Worm (Caenorhabditis elegans) whole organism, late embryonic: ENCODE measurements around the gene frpr-17.

Experiments
- ama-1 ChIP-seq: fragments of 150-350 bp; optimal IDR thresholded peaks from 2 replicates; lab custom pipeline; 2014
- ceh-24 ChIP-seq: sonication (generic microtip); optimal IDR thresholded peaks from 2 replicates; lab custom pipeline; 2016; ENCODE audit warnings: mild to moderate bottlenecking, missing genetic modification characterization, missing compliant biosample characterization
- elt-2 ChIP-seq: sonication (generic microtip); optimal IDR thresholded peaks from 2 replicates; lab custom pipeline; 2016; ENCODE audit warnings: missing genetic modification reagents, missing genetic modification characterization, missing compliant biosample characterization
- hlh-6 ChIP-seq: sonication (generic microtip); optimal IDR thresholded peaks from 2 replicates; lab custom pipeline; 2016; ENCODE audit warnings: missing genotype, missing genetic modification characterization, missing compliant biosample characterization
- hlh-8 ChIP-seq: sonication (generic microtip); optimal IDR thresholded peaks from 2 replicates; lab custom pipeline; 2016; ENCODE audit warnings: missing genotype, missing genetic modification characterization, missing compliant biosample characterization
- nhr-11 ChIP-seq: fragments of 150-350 bp; optimal IDR thresholded peaks from 2 replicates; lab custom pipeline; 2014; ENCODE audit warnings: missing biosample characterization, missing genetic modification characterization
- npax-4 ChIP-seq: sonication (generic microtip); optimal IDR thresholded peaks from 2 replicates; lab custom pipeline; 2016; ENCODE audit warnings: missing genetic modification characterization, missing compliant biosample characterization
- pros-1 ChIP-seq: fragments of 150-350 bp; optimal IDR thresholded peaks from 2 replicates; lab custom pipeline; 2014; ENCODE audit warnings: missing biosample characterization, missing genetic modification reagents, missing genetic modification characterization

ce11 chrX:14382951-14383350, 23.0 kb upstream of the frpr-17 start, which contains the start of gene Y60A9.3:
- TF ChIP-seq nhr-11 (tag; lab: Kevin White, UChicago): no peak
- TF ChIP-seq elt-2 (tag; lab: Kevin White, UChicago): no peak
- TF ChIP-seq ceh-24 (tag; lab: Kevin White, UChicago): no peak
- no peak for TF ChIP-seq npax-4 (tag; lab: Kevin White, UChicago)
- TF ChIP-seq ama-1 (lab: Kevin White, UChicago): no peak
- no peak for TF ChIP-seq hlh-8 (tag; lab: Kevin White, UChicago)
- TF ChIP-seq hlh-6 (tag; lab: Kevin White, UChicago): no peak
- no peak for TF ChIP-seq pros-1
